Fruit fly (Drosophila melanogaster): ENCODE data around the gene TwdlB.

Gene TwdlB

dm6 chr3R:26623493-26623956 lies at the start of gene TwdlB:
TSS of gene TwdlB (minus strand) at chr3R:26623543.
- TF ChIP-seq EcR (GFP tag; optimal IDR thresholded peaks at IDR 0.05) (no peak), Dll (optimal IDR thresholded peaks at IDR 0.05) (no peak), pan (optimal IDR thresholded peaks at IDR 0.05) (no peak), usp (GFP tag; optimal IDR thresholded peaks at IDR 0.05) (no peak), CG8478 (optimal IDR thresholded peaks at IDR 0.05) (no peak), psq (optimal IDR thresholded peaks at IDR 0.05) (no peak)

DNA sequence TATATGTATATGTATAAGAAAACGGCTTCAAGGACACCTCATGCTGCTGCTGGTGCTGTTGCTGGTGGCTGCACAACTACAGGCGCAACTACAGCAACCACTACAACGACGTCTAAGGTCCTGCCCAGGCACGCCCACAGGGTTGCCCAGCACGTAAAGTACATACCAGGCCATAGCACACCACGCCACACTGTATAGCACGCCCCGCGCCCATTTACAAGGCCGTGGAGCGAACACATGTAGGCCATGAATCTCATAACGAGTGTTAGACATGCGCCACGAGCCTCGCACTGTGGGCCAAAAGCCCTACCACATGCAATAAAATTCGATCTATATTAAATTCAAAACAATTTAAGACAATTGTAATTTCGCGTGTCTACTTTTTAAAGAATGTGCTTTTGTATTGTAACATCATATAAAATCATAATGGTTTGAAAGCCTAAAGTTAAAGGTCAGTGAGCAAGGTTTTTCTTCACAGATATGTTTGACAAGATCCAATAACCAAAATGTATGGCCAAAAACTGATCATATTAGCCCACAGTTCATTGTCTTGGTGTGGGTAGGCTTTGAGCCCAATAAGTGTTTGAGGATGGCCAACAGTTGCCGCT lies 48.3 kb upstream of the TwdlB start:
- TF ChIP-seq psq (optimal IDR thresholded peaks at IDR 0.05) (no peak), EcR (GFP tag; optimal IDR thresholded peaks at IDR 0.05) (no peak), CG8478 (optimal IDR thresholded peaks at IDR 0.05) (no peak), usp (GFP tag; optimal IDR thresholded peaks at IDR 0.05) (no peak), pan (optimal IDR thresholded peaks at IDR 0.05) (no peak)

DNA sequence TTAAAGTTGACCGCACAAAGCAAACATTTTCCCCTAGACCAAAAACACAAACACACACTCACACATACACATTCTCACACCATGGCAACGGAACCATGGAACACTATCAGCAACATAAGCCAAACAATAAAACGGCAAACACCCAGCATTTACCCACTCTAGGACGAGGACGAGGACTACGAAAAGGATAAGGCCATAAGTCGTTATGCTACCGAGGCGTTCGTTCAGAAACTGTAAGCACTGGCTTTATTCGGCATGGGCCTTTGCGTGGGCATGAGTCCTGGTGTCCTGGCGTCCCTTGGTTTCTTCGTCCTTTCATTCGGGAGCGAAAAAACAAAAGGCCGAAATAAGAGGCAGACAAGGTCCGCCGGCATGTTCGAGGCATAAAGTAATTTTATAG lies 46.9 kb upstream of the TwdlB start:
- TF ChIP-seq usp (GFP tag; optimal IDR thresholded peaks at IDR 0.05) (no peak), Dll (optimal IDR thresholded peaks at IDR 0.05) (no peak), CG8478 (optimal IDR thresholded peaks at IDR 0.05) (no peak), pan (optimal IDR thresholded peaks at IDR 0.05) (no peak), psq (optimal IDR thresholded peaks at IDR 0.05) (no peak), EcR (GFP tag; optimal IDR thresholded peaks at IDR 0.05) (no peak)

DNA sequence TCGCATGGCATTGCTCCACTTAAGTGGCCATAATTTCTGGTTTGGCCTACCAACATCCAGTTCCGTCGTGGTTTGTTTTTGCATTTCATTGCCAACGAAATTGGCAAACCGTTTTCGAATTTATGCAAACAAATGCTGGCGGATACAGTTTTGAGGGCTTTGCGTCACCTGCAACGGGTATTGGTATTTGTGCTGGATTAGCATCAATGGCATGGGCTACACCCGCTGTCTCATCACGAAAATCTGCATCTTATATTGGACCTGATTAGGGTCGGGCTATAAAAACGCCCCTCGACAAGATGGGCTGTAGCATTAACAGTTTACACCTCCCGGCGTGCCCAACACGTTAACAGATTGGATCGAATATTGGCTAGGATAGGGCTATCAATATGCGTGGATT lies 32.8 kb upstream of the TwdlB start, which contains the start of gene Tb:
Gene Tb (plus strand): TSS at position 301 of the 400 bp plus-strand sequence.
- TF ChIP-seq EcR (GFP tag; optimal IDR thresholded peaks at IDR 0.05) (no peak), Dll (optimal IDR thresholded peaks at IDR 0.05) (no peak), usp (GFP tag; optimal IDR thresholded peaks at IDR 0.05) (no peak), CG8478 (optimal IDR thresholded peaks at IDR 0.05) (no peak), psq (optimal IDR thresholded peaks at IDR 0.05) (no peak), pan (optimal IDR thresholded peaks at IDR 0.05) (no peak)

DNA sequence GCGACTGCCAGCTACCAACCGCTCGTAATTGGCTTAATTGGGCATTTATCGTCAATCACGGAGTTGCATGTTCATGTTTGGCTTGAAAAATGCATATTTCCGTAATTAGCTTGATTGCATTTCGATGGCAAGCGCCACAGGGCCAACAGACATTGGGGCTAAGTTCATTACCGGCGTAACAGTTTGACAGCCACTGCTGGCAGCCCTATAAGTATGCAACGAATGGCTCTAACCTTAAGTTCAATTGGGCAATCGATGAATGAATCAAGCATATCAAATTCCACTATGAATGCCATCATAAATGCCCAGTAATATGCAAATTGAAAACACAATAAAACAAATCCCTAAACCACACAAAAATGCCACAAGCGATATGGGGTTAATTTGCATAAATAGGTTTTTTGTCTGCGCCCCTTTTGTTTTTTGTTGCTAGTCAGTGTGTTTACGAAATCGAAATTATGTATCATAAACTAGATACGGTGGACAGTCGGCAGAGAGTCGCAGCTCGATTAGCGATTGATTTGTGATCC lies 32.1 kb upstream of the TwdlB start:
- no peak for TF ChIP-seq pan (optimal IDR thresholded peaks at IDR 0.05)
- no peak for TF ChIP-seq usp (GFP tag; optimal IDR thresholded peaks at IDR 0.05)
- TF ChIP-seq CG8478 (optimal IDR thresholded peaks at IDR 0.05), result no peak
- TF ChIP-seq Dll (optimal IDR thresholded peaks at IDR 0.05), result no peak
- TF ChIP-seq EcR (GFP tag; optimal IDR thresholded peaks at IDR 0.05), result no peak
- no peak for TF ChIP-seq psq (optimal IDR thresholded peaks at IDR 0.05)

- no peak for TF ChIP-seq pan (optimal IDR thresholded peaks at IDR 0.05)
- TF ChIP-seq usp (GFP tag; optimal IDR thresholded peaks at IDR 0.05), result no peak
- TF ChIP-seq CG8478 (optimal IDR thresholded peaks at IDR 0.05), result no peak
- TF ChIP-seq psq (optimal IDR thresholded peaks at IDR 0.05), result no peak
- TF ChIP-seq EcR (GFP tag; optimal IDR thresholded peaks at IDR 0.05), result no peak
- TF ChIP-seq Dll (optimal IDR thresholded peaks at IDR 0.05), result no peak
These were observed 31.3 kb upstream of the TwdlB start for dm6 chr3R:26654594-26654993.

- TF ChIP-seq pan (optimal IDR thresholded peaks at IDR 0.05), result no peak
- no peak for TF ChIP-seq usp (GFP tag; optimal IDR thresholded peaks at IDR 0.05)
- TF ChIP-seq Dll (optimal IDR thresholded peaks at IDR 0.05), result no peak
- TF ChIP-seq CG8478 (optimal IDR thresholded peaks at IDR 0.05), result no peak
- TF ChIP-seq EcR (GFP tag; optimal IDR thresholded peaks at IDR 0.05), result no peak
- TF ChIP-seq psq (optimal IDR thresholded peaks at IDR 0.05), result no peak
These were observed 16.2 kb upstream of the TwdlB start, which contains the start of gene TwdlD for dm6 chr3R:26639503-26640075. TSS of gene TwdlD (plus strand) at chr3R:26640025.

- TF ChIP-seq Dll (optimal IDR thresholded peaks at IDR 0.05), result no peak
- TF ChIP-seq psq (optimal IDR thresholded peaks at IDR 0.05), result no peak
- no peak for TF ChIP-seq CG8478 (optimal IDR thresholded peaks at IDR 0.05)
- no peak for TF ChIP-seq usp (GFP tag; optimal IDR thresholded peaks at IDR 0.05)
These were observed 13.0 kb upstream of the TwdlB start, which contains the start of gene TwdlS for dm6 chr3R:26636388-26636787. TSS of gene TwdlS (plus strand) at chr3R:26636688.

- no peak for TF ChIP-seq EcR (GFP tag; optimal IDR thresholded peaks at IDR 0.05)
- no peak for TF ChIP-seq Dll (optimal IDR thresholded peaks at IDR 0.05)
- TF ChIP-seq usp (GFP tag; optimal IDR thresholded peaks at IDR 0.05), result no peak
- no peak for TF ChIP-seq CG8478 (optimal IDR thresholded peaks at IDR 0.05)
- TF ChIP-seq psq (optimal IDR thresholded peaks at IDR 0.05), result no peak
- no peak for TF ChIP-seq pan (optimal IDR thresholded peaks at IDR 0.05)
These were observed 11.2 kb upstream of the TwdlB start, which contains the start of gene TwdlR for dm6 chr3R:26634585-26634984. TSS of gene TwdlR (plus strand) at chr3R:26634885.

- TF ChIP-seq usp (GFP tag; optimal IDR thresholded peaks at IDR 0.05), result no peak
- no peak for TF ChIP-seq psq (optimal IDR thresholded peaks at IDR 0.05)
- TF ChIP-seq EcR (GFP tag; optimal IDR thresholded peaks at IDR 0.05), result no peak
- TF ChIP-seq CG8478 (optimal IDR thresholded peaks at IDR 0.05), result no peak
- no peak for TF ChIP-seq Dll (optimal IDR thresholded peaks at IDR 0.05)
- no peak for TF ChIP-seq pan (optimal IDR thresholded peaks at IDR 0.05)
These were observed 10.1 kb upstream of the TwdlB start, which contains the start of gene TwdlH for dm6 chr3R:26633432-26633831. TSS of gene TwdlH (plus strand) at chr3R:26633732.

- TF ChIP-seq EcR (GFP tag; optimal IDR thresholded peaks at IDR 0.05) (no peak), pan (optimal IDR thresholded peaks at IDR 0.05) (no peak), usp (GFP tag; optimal IDR thresholded peaks at IDR 0.05) (no peak), Dll (optimal IDR thresholded peaks at IDR 0.05) (no peak), psq (optimal IDR thresholded peaks at IDR 0.05) (no peak), CG8478 (optimal IDR thresholded peaks at IDR 0.05) (no peak)
These were observed 9.7 kb upstream of the TwdlB start for dm6 chr3R:26633010-26633409.

dm6 chr3R:26631334-26631919 lies 8.1 kb upstream of the TwdlB start, which contains the start of gene TwdlN:
TSS of gene TwdlN (plus strand) at chr3R:26631869.
- TF ChIP-seq psq (optimal IDR thresholded peaks at IDR 0.05) (no peak), pan (optimal IDR thresholded peaks at IDR 0.05) (no peak), Dll (optimal IDR thresholded peaks at IDR 0.05) (no peak), usp (GFP tag; optimal IDR thresholded peaks at IDR 0.05) (no peak), EcR (GFP tag; optimal IDR thresholded peaks at IDR 0.05) (no peak), CG8478 (optimal IDR thresholded peaks at IDR 0.05) (no peak)
